Worm (Caenorhabditis elegans) whole organism, L2 larva: Measurements from ENCODE around the gene sup-12.

Source experiments
- aly-2 ChIP-seq: fragments of 150-350 bp; optimal IDR thresholded peaks from 2 replicates; lab custom pipeline; 2014; ENCODE audit warnings: missing biosample characterization, missing genetic modification characterization
- ceh-16 ChIP-seq: fragments of 150-350 bp; optimal IDR thresholded peaks from 2 replicates; lab custom pipeline; 2014; ENCODE audit warnings: missing biosample characterization, missing genetic modification characterization
- crh-2 ChIP-seq: sonication (generic microtip); optimal IDR thresholded peaks from 2 replicates; lab custom pipeline; 2017; ENCODE audit warnings: missing biosample characterization, missing genetic modification characterization
- dmd-4 ChIP-seq: sonication (generic microtip); optimal IDR thresholded peaks from 2 replicates; lab custom pipeline; 2017; ENCODE audit warnings: missing biosample characterization, missing genetic modification characterization
- elt-1 ChIP-seq: fragments of 150-350 bp; optimal IDR thresholded peaks from 2 replicates; lab custom pipeline; 2014; ENCODE audit warnings: missing biosample characterization, missing genetic modification characterization
- lsy-2 ChIP-seq, 2 experiments: fragments of 150-350 bp in 1 of 2; sonication (generic microtip) in 1 of 2; optimal IDR thresholded peaks; 2 replicates each; lab custom pipeline; 2014 to 2017; ENCODE audit warnings: missing biosample characterization in 2 of 2, missing genetic modification characterization in 2 of 2
- mdl-1 ChIP-seq, 2 experiments: fragments of 150-350 bp in 1 of 2; sonication (generic microtip) in 1 of 2; optimal IDR thresholded peaks; 2 replicates each; lab custom pipeline; 2017; ENCODE audit warnings: missing biosample characterization in 2 of 2, missing genetic modification characterization in 2 of 2
- nhr-12 ChIP-seq: fragments of 150-350 bp; optimal IDR thresholded peaks from 2 replicates; lab custom pipeline; 2014; ENCODE audit warnings: missing biosample characterization, missing genetic modification characterization
- nhr-129 ChIP-seq: fragments of 150-350 bp; optimal IDR thresholded peaks from 2 replicates; lab custom pipeline; 2014; ENCODE audit warnings: missing biosample characterization, missing genetic modification characterization
- nhr-237 ChIP-seq: fragments of 150-350 bp; optimal IDR thresholded peaks from 2 replicates; lab custom pipeline; 2014; ENCODE audit warnings: missing biosample characterization, missing genetic modification characterization
- snpc-4 ChIP-seq: fragments of 150-350 bp; optimal IDR thresholded peaks from 2 replicates; lab custom pipeline; 2014; ENCODE audit warnings: missing biosample characterization, missing genetic modification characterization
- ztf-4 ChIP-seq: fragments of 150-350 bp; optimal IDR thresholded peaks from 2 replicates; lab custom pipeline; 2014; ENCODE audit warnings: missing biosample characterization, missing genetic modification characterization

ce11 chrX:3925776-3926175 lies 21.4 kb downstream of the sup-12 start, which contains the start of gene T22B2.1:
- no peak for TF ChIP-seq mdl-1 (tag; optimal IDR thresholded peaks at IDR 0.05; lab: Kevin White, UChicago)
- no peak for TF ChIP-seq nhr-12 (tag; lab: Kevin White, UChicago)
- no peak for TF ChIP-seq nhr-237 (tag; lab: Kevin White, UChicago)
- no peak for TF ChIP-seq ztf-4
- TF ChIP-seq aly-2, result no peak
- TF ChIP-seq snpc-4 (tag; lab: Kevin White, UChicago), result no peak
- TF ChIP-seq elt-1 (tag; lab: Kevin White, UChicago), result no peak
- no peak for TF ChIP-seq lsy-2 (tag; optimal IDR thresholded peaks at IDR 0.05; lab: Kevin White, UChicago)
- TF ChIP-seq nhr-129, result no peak
- TF ChIP-seq crh-2 (tag; lab: Kevin White, UChicago), result no peak
- TF ChIP-seq ceh-16, result no peak
- no peak for TF ChIP-seq dmd-4
